Worm (Caenorhabditis elegans) whole organism, L4/young adult: ENCODE results near the gene F53F1.6.

Source experiments
- W03F9.2 ChIP-seq: fragments of 150-350 bp; optimal IDR thresholded peaks from 2 replicates; lab custom pipeline; 2014; ENCODE audit warnings: missing biosample characterization, missing genetic modification characterization
- dao-5 ChIP-seq: sonication (generic microtip); optimal IDR thresholded peaks from 2 replicates; lab custom pipeline; 2016; ENCODE audit warnings: missing genotype, missing genetic modification characterization, moderate library complexity, missing compliant biosample characterization

ce11 chrV:13421697-13422096 lies 4.3 kb upstream of the F53F1.6 start:
- no peak for TF ChIP-seq W03F9.2 (tag; lab: Kevin White, UChicago)
- TF ChIP-seq dao-5 (tag; lab: Kevin White, UChicago), result no peak
